Fruit fly (Drosophila melanogaster) whole organism, wandering third instar larva: ENCODE results near the gene Sh.

Experiments used
- Abd-B ChIP-seq: fragments of >200 bp; optimal IDR thresholded peaks from 2 replicates; lab custom pipeline; 2017; ENCODE audit warnings: missing biosample characterization, missing genetic modification characterization
- CG32264 ChIP-seq: fragments of 200-800 bp; sonication (Bioruptor generic); optimal IDR thresholded peaks from 2 replicates; lab custom pipeline; 2016; ENCODE audit warnings: missing biosample characterization, missing genetic modification characterization
- CG9705 ChIP-seq: fragments of 200-800 bp; sonication (Bioruptor generic); optimal IDR thresholded peaks from 2 replicates; lab custom pipeline; 2018; ENCODE audit warnings: missing biosample characterization, mild to moderate bottlenecking, missing genetic modification characterization
- CrebA ChIP-seq: fragments of 200-800 bp; sonication (Bioruptor generic); optimal IDR thresholded peaks from 2 replicates; lab custom pipeline; 2016; ENCODE audit warnings: missing biosample characterization, mild to moderate bottlenecking, missing genetic modification characterization, borderline replicate concordance
- Dfd ChIP-seq: fragments of >200 bp; optimal IDR thresholded peaks from 2 replicates; lab custom pipeline; 2017; ENCODE audit warnings: missing biosample characterization, missing genetic modification characterization
- Dif ChIP-seq: fragments of 200-275, 200-300 bp; sonication (Bioruptor generic); optimal IDR thresholded peaks from 2 replicates; lab custom pipeline; 2018; ENCODE audit warnings: missing biosample characterization, missing genetic modification characterization; ENCODE audit not compliant: partially characterized antibody
- GATAd ChIP-seq: sonication (Bioruptor generic); optimal IDR thresholded peaks from 2 replicates; lab custom pipeline; 2016; ENCODE audit warnings: missing biosample characterization, missing genetic modification characterization
- HLH106 ChIP-seq: fragments of 200-800 bp; optimal IDR thresholded peaks from 3 replicates; lab custom pipeline; 2019; ENCODE audit warnings: missing biosample characterization, mild to moderate bottlenecking, missing genetic modification characterization, moderate library complexity
- Hnf4 ChIP-seq: fragments of 200-800 bp; sonication (Bioruptor generic); optimal IDR thresholded peaks from 2 replicates; lab custom pipeline; 2016; ENCODE audit warnings: missing biosample characterization, mild to moderate bottlenecking, missing genetic modification characterization
- Hr78 ChIP-seq: fragments of >200 bp; optimal IDR thresholded peaks from 2 replicates; lab custom pipeline; 2017; ENCODE audit warnings: missing biosample characterization, missing genetic modification characterization
- Hr83 ChIP-seq: fragments of 200-300 bp; sonication (Bioruptor generic); optimal IDR thresholded peaks from 2 replicates; lab custom pipeline; 2016; ENCODE audit warnings: missing biosample characterization, mild to moderate bottlenecking, missing genetic modification characterization, moderate library complexity; ENCODE audit not compliant: poor library complexity, severe bottlenecking
- Jra ChIP-seq: sonication (Bioruptor generic); optimal IDR thresholded peaks from 2 replicates; lab custom pipeline; 2016; ENCODE audit warnings: missing biosample characterization, missing genetic modification characterization
- Mio ChIP-seq: sonication (Bioruptor generic); optimal IDR thresholded peaks from 2 replicates; lab custom pipeline; 2016; ENCODE audit warnings: missing biosample characterization, missing genetic modification characterization
- Myc ChIP-seq: fragments of >200 bp; optimal IDR thresholded peaks from 2 replicates; lab custom pipeline; 2017
- N ChIP-seq: fragments of >200 bp; optimal IDR thresholded peaks from 2 replicates; lab custom pipeline; 2018; ENCODE audit warnings: missing biosample characterization, missing external identifiers, missing genetic modification characterization
- OdsH ChIP-seq: fragments of 200-800 bp; sonication (Bioruptor generic); optimal IDR thresholded peaks from 2 replicates; lab custom pipeline; 2016; ENCODE audit warnings: missing biosample characterization, mild to moderate bottlenecking, missing genetic modification characterization
- Rel ChIP-seq, 2 experiments: fragments of 200-800 bp; sonication (Bioruptor generic) in 1 of 2; optimal IDR thresholded peaks; 2 replicates in 1 of 2; 3 replicates in 1 of 2; lab custom pipeline; 2016 to 2019; ENCODE audit warnings: mild to moderate bottlenecking in 2 of 2, missing biosample characterization in 2 of 2, missing genetic modification characterization in 2 of 2, moderate library complexity in 1 of 2
- Sp1 ChIP-seq: fragments of 200-800 bp; sonication (Bioruptor generic); optimal IDR thresholded peaks from 3 replicates; lab custom pipeline; 2019; ENCODE audit warnings: missing biosample characterization, mild to moderate bottlenecking, missing genetic modification characterization, moderate library complexity
- Vsx2 ChIP-seq: fragments of 200-300, 225-300 bp; sonication (Bioruptor generic); optimal IDR thresholded peaks from 2 replicates; lab custom pipeline; 2018; ENCODE audit warnings: missing biosample characterization, missing genetic modification characterization; ENCODE audit not compliant: partially characterized antibody
- br ChIP-seq: fragments of 200-800 bp; sonication (Bioruptor generic); optimal IDR thresholded peaks from 2 replicates; lab custom pipeline; 2016; ENCODE audit warnings: missing biosample characterization, missing genetic modification characterization
- brk ChIP-seq: fragments of 200-800 bp; sonication (Bioruptor generic); optimal IDR thresholded peaks from 2 replicates; lab custom pipeline; 2016; ENCODE audit warnings: missing biosample characterization, mild to moderate bottlenecking, missing genetic modification characterization
- dl ChIP-seq, 2 experiments: fragments of 175-275, 200-275 bp in 1 of 2; fragments of 200-275 bp in 1 of 2; sonication (Bioruptor generic); optimal IDR thresholded peaks; lab custom pipeline; 2018; ENCODE audit warnings: mild to moderate bottlenecking in 2 of 2, missing biosample characterization in 2 of 2, missing genetic modification characterization in 2 of 2, moderate library complexity in 2 of 2; ENCODE audit not compliant: partially characterized antibody in 2 of 2, insufficient read depth in 1 of 2
- dmrt93B ChIP-seq: fragments of 200-800 bp; sonication (Bioruptor generic); optimal IDR thresholded peaks from 2 replicates; lab custom pipeline; 2018; ENCODE audit warnings: missing biosample characterization, mild to moderate bottlenecking, missing genetic modification characterization
- dsf ChIP-seq: sonication (Bioruptor generic); optimal IDR thresholded peaks from 2 replicates; lab custom pipeline; 2016; ENCODE audit warnings: missing biosample characterization, missing genetic modification characterization, borderline replicate concordance
- ey ChIP-seq: fragments of 200-800 bp; sonication (Bioruptor generic); optimal IDR thresholded peaks from 2 replicates; lab custom pipeline; 2016; ENCODE audit warnings: missing biosample characterization, missing genetic modification characterization
- foxo ChIP-seq, 2 experiments: fragments of 200-800 bp; sonication (Bioruptor generic); optimal IDR thresholded peaks; 2 replicates in 1 of 2; 3 replicates in 1 of 2; lab custom pipeline; 2016 to 2017; ENCODE audit warnings: missing biosample characterization in 2 of 2, missing genetic modification characterization in 2 of 2
- fru ChIP-seq: fragments of 200-800 bp; sonication (Bioruptor generic); optimal IDR thresholded peaks from 3 replicates; lab custom pipeline; 2016; ENCODE audit warnings: missing biosample characterization, mild to moderate bottlenecking, missing genetic modification characterization
- h ChIP-seq: fragments of 200-800 bp; sonication (Bioruptor generic); optimal IDR thresholded peaks from 3 replicates; lab custom pipeline; 2016; ENCODE audit warnings: missing biosample characterization, mild to moderate bottlenecking, missing genetic modification characterization
- jim ChIP-seq: fragments of 175-275, 200-325 bp; sonication (Bioruptor generic); optimal IDR thresholded peaks from 2 replicates; lab custom pipeline; 2016; ENCODE audit warnings: missing biosample characterization, mild to moderate bottlenecking, missing genetic modification characterization
- lola ChIP-seq: fragments of >200 bp; optimal IDR thresholded peaks from 2 replicates; lab custom pipeline; 2017; ENCODE audit warnings: missing biosample characterization, missing genetic modification characterization
- pan ChIP-seq: fragments of >200 bp; optimal IDR thresholded peaks from 2 replicates; lab custom pipeline; 2017
- psq ChIP-seq: fragments of 200-800 bp; sonication (Bioruptor generic); optimal IDR thresholded peaks from 3 replicates; lab custom pipeline; 2017; ENCODE audit warnings: missing biosample characterization, mild to moderate bottlenecking, missing genetic modification characterization, moderate library complexity
- rgr ChIP-seq: fragments of 200-800 bp; sonication (Bioruptor generic); optimal IDR thresholded peaks from 3 replicates; lab custom pipeline; 2016; ENCODE audit warnings: missing biosample characterization, mild to moderate bottlenecking, missing genetic modification characterization
- sage ChIP-seq: fragments of 200-800 bp; sonication (Bioruptor generic); optimal IDR thresholded peaks from 2 replicates; lab custom pipeline; 2016; ENCODE audit warnings: missing biosample characterization, mild to moderate bottlenecking, missing genetic modification characterization
- sv ChIP-seq: fragments of 200-800 bp; sonication (Bioruptor generic); optimal IDR thresholded peaks from 3 replicates; lab custom pipeline; 2016; ENCODE audit warnings: missing biosample characterization, missing genetic modification characterization
- tai ChIP-seq: sonication (Bioruptor generic); optimal IDR thresholded peaks from 2 replicates; lab custom pipeline; 2016; ENCODE audit warnings: missing biosample characterization, missing genetic modification characterization
- usp ChIP-seq: fragments of >200 bp; optimal IDR thresholded peaks from 2 replicates; lab custom pipeline; 2017; ENCODE audit warnings: missing biosample characterization, missing genetic modification characterization
- woc ChIP-seq: sonication (Bioruptor generic); optimal IDR thresholded peaks from 2 replicates; lab custom pipeline; 2016; ENCODE audit warnings: missing biosample characterization, mild to moderate bottlenecking, missing genetic modification characterization

Sh gene

dm6 chrX:18085470-18085797, 22.4 kb upstream of the Sh start, which contains the start of gene Ada3:
TSS of gene Ada3 (plus strand) at chrX:18085761.
- TF ChIP-seq Jra (GFP tag; lab: Kevin White, UChicago) (peak; percentile 80), CG32264 (GFP tag; lab: Kevin White, UChicago) (peak; percentile 63), woc (GFP tag; lab: Kevin White, UChicago) (peak; percentile 83), N (no peak), Abd-B (GFP tag; lab: Kevin White, UChicago) (no peak), Vsx2 (no peak), usp (GFP tag; lab: Kevin White, UChicago) (no peak), tai (GFP tag; lab: Kevin White, UChicago) (no peak), brk (GFP tag; lab: Kevin White, UChicago) (no peak), dmrt93B (GFP tag; lab: Kevin White, UChicago) (peak; percentile 65), ey (GFP tag; lab: Kevin White, UChicago) (peak; percentile 83), h (GFP tag; lab: Kevin White, UChicago) (peak; percentile 90), rgr (GFP tag; lab: Kevin White, UChicago) (peak; percentile 83), dl (GFP tag; optimal IDR thresholded peaks at IDR 0.05; lab: Kevin White, UChicago; ENCODE audit: insufficient read depth in 1 of 2, partially characterized antibody in 2 of 2) (no peak), Dfd (GFP tag; lab: Kevin White, UChicago) (no peak), br (peak; percentile 79), fru (GFP tag; lab: Kevin White, UChicago) (peak; percentile 85), Hnf4 (GFP tag; lab: Kevin White, UChicago) (peak; percentile 85), pan (lab: Kevin White, UChicago) (no peak), Rel (GFP tag; optimal IDR thresholded peaks at IDR 0.05; lab: Kevin White, UChicago) (no peak), Rel (tag; optimal IDR thresholded peaks at IDR 0.05; lab: Kevin White, UChicago) (peak; percentile 56), jim (GFP tag; lab: Kevin White, UChicago) (no peak), foxo (GFP tag; optimal IDR thresholded peaks at IDR 0.05; lab: Kevin White, UChicago) (peak in 1 of 2 experiments; percentile 88), Myc (lab: Kevin White, UChicago) (peak; percentile 15), OdsH (GFP tag; lab: Kevin White, UChicago) (peak; percentile 64), Hr83 (GFP tag; lab: Kevin White, UChicago) (no peak), Sp1 (GFP tag; lab: Kevin White, UChicago) (peak; percentile 76), CrebA (GFP tag; lab: Kevin White, UChicago) (no peak), sage (GFP tag; lab: Kevin White, UChicago) (peak; percentile 5), dsf (GFP tag; lab: Kevin White, UChicago) (peak; percentile 54), CG9705 (GFP tag; lab: Kevin White, UChicago) (peak; percentile 76), sv (GFP tag; lab: Kevin White, UChicago) (peak; percentile 86), psq (GFP tag; lab: Kevin White, UChicago) (peak; percentile 70), Mio (GFP tag; lab: Kevin White, UChicago) (no peak), Hr78 (no peak), GATAd (GFP tag; lab: Kevin White, UChicago) (peak; percentile 60), Dif (GFP tag; lab: Kevin White, UChicago) (no peak), lola (GFP tag; lab: Kevin White, UChicago) (no peak), HLH106 (tag; lab: Kevin White, UChicago) (peak; percentile 86)

- no peak for TF ChIP-seq Rel (GFP tag; optimal IDR thresholded peaks at IDR 0.05; lab: Kevin White, UChicago)
- peak; percentile 70 for TF ChIP-seq Rel (tag; optimal IDR thresholded peaks at IDR 0.05; lab: Kevin White, UChicago)
- no peak for TF ChIP-seq h (GFP tag; lab: Kevin White, UChicago)
- TF ChIP-seq Hr83 (GFP tag; lab: Kevin White, UChicago), result peak; percentile 61
These were observed 21.8 kb upstream of the Sh start for dm6 chrX:18084614-18085469.
